Fruit fly (Drosophila melanogaster) whole organism, embryonic: ENCODE measurements around the gene CG33791.

ENCODE experiments used
- Bgb ChIP-seq: fragments of 200-800 bp; sonication (Bioruptor generic); IDR thresholded peaks from 2 replicates; pipeline ENCODE4 v1.3.6; 2022; ENCODE audit warnings: missing biosample characterization, missing genetic modification characterization; ENCODE audit not compliant: partially characterized antibody
- CG10267 ChIP-seq: fragments of 200-800 bp; sonication (Bioruptor generic); optimal IDR thresholded peaks from 2 replicates; lab custom pipeline; 2018; ENCODE audit warnings: missing biosample characterization, mild to moderate bottlenecking, missing genetic modification characterization, moderate library complexity
- CG11247 ChIP-seq: fragments of 200-800 bp; sonication (Bioruptor generic); IDR thresholded peaks from 2 replicates; pipeline ENCODE4 v1.3.6; 2022; ENCODE audit warnings: missing biosample characterization, missing genetic modification characterization
- CG12942 ChIP-seq: fragments of 200-800 bp; sonication (Bioruptor generic); optimal IDR thresholded peaks from 3 replicates; lab custom pipeline; 2016; ENCODE audit warnings: missing biosample characterization, missing genetic modification characterization
- CG15696 ChIP-seq: fragments of 200-800 bp; sonication (Bioruptor generic); optimal IDR thresholded peaks from 2 replicates; lab custom pipeline; 2019; ENCODE audit warnings: missing biosample characterization, mild to moderate bottlenecking, missing genetic modification characterization, moderate library complexity
- CG16815 ChIP-seq: fragments of 200-800 bp; sonication (Bioruptor generic); optimal IDR thresholded peaks from 3 replicates; lab custom pipeline; 2017; ENCODE audit warnings: missing biosample characterization, mild to moderate bottlenecking, missing genetic modification characterization
- CG17328 ChIP-seq: fragments of 200-800 bp; sonication (Bioruptor generic); IDR thresholded peaks from 2 replicates; pipeline ENCODE4 v1.3.6; 2022; ENCODE audit warnings: missing biosample characterization, missing genetic modification characterization
- CG32767 ChIP-seq: fragments of 200-800 bp; sonication (Bioruptor generic); IDR thresholded peaks from 2 replicates; pipeline ENCODE4 v1.3.6; 2022; ENCODE audit warnings: missing biosample characterization, missing genetic modification characterization
- CG34224 ChIP-seq: fragments of 200-800 bp; sonication (Bioruptor generic); IDR thresholded peaks from 3 replicates; pipeline ENCODE4 v1.3.6; 2022; ENCODE audit warnings: missing biosample characterization, missing genetic modification characterization; ENCODE audit not compliant: partially characterized antibody
- CG34422 ChIP-seq: fragments of 200-800 bp; sonication (Bioruptor generic); IDR thresholded peaks from 3 replicates; pipeline ENCODE4 v1.3.6; 2022; ENCODE audit warnings: missing biosample characterization, missing genetic modification characterization
- CG4360 ChIP-seq: fragments of 200-800 bp; sonication (Bioruptor generic); IDR thresholded peaks from 2 replicates; pipeline ENCODE4 v1.3.6; 2022; ENCODE audit warnings: missing biosample characterization, missing genetic modification characterization
- CG5245 ChIP-seq: fragments of 200-800 bp; sonication (Bioruptor generic); optimal IDR thresholded peaks from 3 replicates; lab custom pipeline; 2016; ENCODE audit warnings: missing biosample characterization, missing genetic modification characterization
- CG6683 ChIP-seq: fragments of 200-800 bp; sonication (Bioruptor generic); optimal IDR thresholded peaks from 2 replicates; lab custom pipeline; 2017; ENCODE audit warnings: missing biosample characterization, mild to moderate bottlenecking, missing genetic modification characterization, missing genetic modification reagents
- CG7357 ChIP-seq: fragments of 200-800 bp; sonication (Bioruptor generic); IDR thresholded peaks from 3 replicates; pipeline ENCODE4 v1.3.6; 2022; ENCODE audit warnings: missing biosample characterization, missing genetic modification characterization
- CG7786 ChIP-seq: fragments of 200-800 bp; sonication (Bioruptor generic); optimal IDR thresholded peaks from 2 replicates; lab custom pipeline; 2016; ENCODE audit warnings: missing biosample characterization, missing genetic modification characterization
- CG7928 ChIP-seq: fragments of 200-800 bp; sonication (Bioruptor generic); optimal IDR thresholded peaks from 2 replicates; lab custom pipeline; 2017; ENCODE audit warnings: missing biosample characterization, mild to moderate bottlenecking, missing genetic modification characterization
- D19B ChIP-seq: fragments of 200-800 bp; sonication (Bioruptor generic); optimal IDR thresholded peaks from 2 replicates; lab custom pipeline; 2017; ENCODE audit warnings: missing biosample characterization, mild to moderate bottlenecking, missing genetic modification characterization
- Dip3 ChIP-seq: fragments of 200-800 bp; sonication (Bioruptor generic); optimal IDR thresholded peaks from 3 replicates; lab custom pipeline; 2016; ENCODE audit warnings: missing biosample characterization, missing genetic modification characterization
- ERR ChIP-seq: fragments of 200-800 bp; sonication (Bioruptor generic); optimal IDR thresholded peaks from 2 replicates; lab custom pipeline; 2016; ENCODE audit warnings: missing biosample characterization, missing genetic modification characterization
- Hey ChIP-seq: fragments of 200-800 bp; sonication (Bioruptor generic); optimal IDR thresholded peaks from 3 replicates; lab custom pipeline; 2018; ENCODE audit warnings: missing biosample characterization, mild to moderate bottlenecking, missing genetic modification characterization
- Hr51 ChIP-seq, 2 experiments: fragments of 200-800 bp; sonication (Bioruptor generic); optimal IDR thresholded peaks; 2 replicates in 1 of 2; 3 replicates in 1 of 2; lab custom pipeline; 2016 to 2018; ENCODE audit warnings: missing biosample characterization in 2 of 2, missing genetic modification characterization in 2 of 2, mild to moderate bottlenecking in 1 of 2, moderate library complexity in 1 of 2
- Kr ChIP-seq: fragments of 200-800 bp; sonication (Bioruptor generic); optimal IDR thresholded peaks from 2 replicates; lab custom pipeline; 2017; ENCODE audit warnings: missing biosample characterization, mild to moderate bottlenecking, missing genetic modification characterization
- NC2β ChIP-seq: fragments of 200-800 bp; sonication (Bioruptor generic); optimal IDR thresholded peaks from 2 replicates; lab custom pipeline; 2016; ENCODE audit warnings: missing biosample characterization, missing genetic modification characterization
- NFAT ChIP-seq: fragments of 200-800 bp; sonication (Bioruptor generic); IDR thresholded peaks from 2 replicates; pipeline ENCODE4 v1.3.6; 2022; ENCODE audit warnings: missing biosample characterization, missing genetic modification characterization
- Rfx ChIP-seq: fragments of 200-800 bp; sonication (Bioruptor generic); IDR thresholded peaks from 2 replicates; pipeline ENCODE4 v1.3.6; 2022; ENCODE audit warnings: missing biosample characterization, missing genetic modification characterization
- Sry-β ChIP-seq: fragments of 200-800 bp; sonication (Bioruptor generic); optimal IDR thresholded peaks from 2 replicates; lab custom pipeline; 2018; ENCODE audit warnings: missing biosample characterization, mild to moderate bottlenecking, missing genetic modification characterization, moderate library complexity
- YL-1 ChIP-seq: fragments of 200-800 bp; sonication (Bioruptor generic); optimal IDR thresholded peaks from 3 replicates; lab custom pipeline; 2017; ENCODE audit warnings: missing biosample characterization, mild to moderate bottlenecking, missing genetic modification characterization
- bowl ChIP-seq: fragments of 200-800 bp; sonication (Bioruptor generic); IDR thresholded peaks from 2 replicates; pipeline ENCODE4 v1.3.6; 2022; ENCODE audit warnings: missing biosample characterization, missing genetic modification characterization
- chn ChIP-seq: fragments of 200-800 bp; sonication (Bioruptor generic); optimal IDR thresholded peaks from 2 replicates; lab custom pipeline; 2016; ENCODE audit warnings: missing biosample characterization, missing genetic modification characterization
- ems ChIP-seq: fragments of 200-800 bp; sonication (Bioruptor generic); optimal IDR thresholded peaks from 3 replicates; lab custom pipeline; 2016; ENCODE audit warnings: missing biosample characterization, missing genetic modification characterization
- inv ChIP-seq: fragments of 200-800 bp; sonication (Bioruptor generic); IDR thresholded peaks from 2 replicates; pipeline ENCODE4 v1.3.6; 2022; ENCODE audit warnings: missing biosample characterization, missing genetic modification characterization; ENCODE audit not compliant: partially characterized antibody
- ken ChIP-seq: fragments of 200-800 bp; sonication (Bioruptor generic); IDR thresholded peaks from 3 replicates; pipeline ENCODE4 v1.3.6; 2022; ENCODE audit warnings: missing biosample characterization, missing genetic modification characterization
- maf-S ChIP-seq: fragments of 200-800 bp; sonication (Bioruptor generic); optimal IDR thresholded peaks from 2 replicates; lab custom pipeline; 2016; ENCODE audit warnings: missing biosample characterization, missing genetic modification characterization
- p53 ChIP-seq: fragments of 200-800 bp; sonication (Bioruptor generic); optimal IDR thresholded peaks from 2 replicates; lab custom pipeline; 2016; ENCODE audit warnings: missing biosample characterization, missing genetic modification characterization
- pho ChIP-seq: fragments of 200-800 bp; sonication (Bioruptor generic); optimal IDR thresholded peaks from 2 replicates; lab custom pipeline; 2016; ENCODE audit warnings: missing biosample characterization, missing genetic modification characterization
- pita ChIP-seq: fragments of 200-800 bp; sonication (Bioruptor generic); optimal IDR thresholded peaks from 2 replicates; lab custom pipeline; 2017; ENCODE audit warnings: missing biosample characterization, mild to moderate bottlenecking, missing genetic modification characterization
- prd ChIP-seq, 3 experiments: fragments of >200 bp in 2 of 3; fragments of 200-800 bp in 1 of 3; sonication (Bioruptor generic) in 1 of 3; optimal IDR thresholded peaks in 2 of 3; IDR thresholded peaks in 1 of 3; 2 replicates in 2 of 3; 3 replicates in 1 of 3; pipeline versions ENCODE4 v1.3.6 to Lab custom; 2017 to 2022; ENCODE audit warnings: missing biosample characterization in 1 of 3, missing genetic modification characterization in 1 of 3
- pum ChIP-seq: fragments of 200-800 bp; sonication (Bioruptor generic); optimal IDR thresholded peaks from 2 replicates; lab custom pipeline; 2016; ENCODE audit warnings: missing biosample characterization, missing genetic modification characterization
- run ChIP-seq: fragments of 200-800 bp; sonication (Bioruptor generic); optimal IDR thresholded peaks from 3 replicates; lab custom pipeline; 2018; ENCODE audit warnings: missing biosample characterization, mild to moderate bottlenecking, missing genetic modification characterization
- wdn ChIP-seq: fragments of 200-800 bp; sonication (Bioruptor generic); IDR thresholded peaks from 2 replicates; pipeline ENCODE4 v1.3.6; 2022; ENCODE audit warnings: missing biosample characterization, missing genetic modification characterization

Gene CG33791

dm6 chr3L:1587140-1587849 lies 15.5 kb upstream of the CG33791 start (continued):
- TF ChIP-seq NFAT (peak; percentile 87), YL-1 (GFP tag; lab: Kevin White, UChicago) (no peak), CG4360 (GFP tag; lab: Robert Waterston, UW) (peak; percentile 59; the same call in 1 of the 2 replicates), Bgb (no peak), D19B (GFP tag; lab: Kevin White, UChicago) (peak; percentile 62), ERR (peak; percentile 65), Hr51 (GFP tag; optimal IDR thresholded peaks at IDR 0.05; lab: Kevin White, UChicago) (peak; percentile 76), Rfx (GFP tag; lab: Robert Waterston, UW) (peak; percentile 95), CG34224 (GFP tag; lab: Robert Waterston, UW) (no peak), CG7357 (GFP tag; lab: Robert Waterston, UW) (peak; percentile 72), ken (peak; percentile 72; the same call in 2 of the 3 replicates), bowl (GFP tag; lab: Robert Waterston, UW) (peak; percentile 79), Sry-β (GFP tag; lab: Kevin White, UChicago) (no peak), Kr (GFP tag; lab: Kevin White, UChicago) (no peak), CG12942 (GFP tag; lab: Kevin White, UChicago) (peak; percentile 64), NC2β (peak; percentile 45), CG15696 (tag; lab: Kevin White, UChicago) (peak; percentile 69), Dip3 (GFP tag; lab: Kevin White, UChicago) (peak; percentile 76), CG7928 (GFP tag; lab: Kevin White, UChicago) (peak; percentile 39), prd (optimal IDR thresholded peaks at IDR 0.05; lab: Kevin White, UChicago) (no peak), prd (GFP tag; IDR thresholded peaks at IDR 0.05; lab: Robert Waterston, UW) (peak; percentile 91), ems (GFP tag; lab: Kevin White, UChicago) (peak; percentile 83), p53 (GFP tag; lab: Kevin White, UChicago) (no peak), CG16815 (GFP tag; lab: Kevin White, UChicago) (peak; percentile 42), chn (GFP tag; lab: Kevin White, UChicago) (peak; percentile 56), CG32767 (GFP tag; lab: Robert Waterston, UW) (peak; percentile 75), maf-S (GFP tag; lab: Kevin White, UChicago) (peak; percentile 77), pita (GFP tag; lab: Kevin White, UChicago) (no peak), CG11247 (GFP tag; lab: Robert Waterston, UW) (peak; percentile 84), CG7786 (peak; percentile 80), inv (no peak), CG34422 (peak; percentile 91), CG17328 (GFP tag; lab: Robert Waterston, UW) (peak; percentile 74), CG10267 (tag; lab: Kevin White, UChicago) (peak; percentile 56), pho (GFP tag; lab: Kevin White, UChicago) (peak; percentile 75), Hey (tag; lab: Kevin White, UChicago) (peak; percentile 18), run (no peak), wdn (GFP tag; lab: Robert Waterston, UW) (peak; percentile 77), CG5245 (GFP tag; lab: Kevin White, UChicago) (peak; percentile 91), pum (peak; percentile 76), CG6683 (GFP tag; lab: Kevin White, UChicago) (peak; percentile 55)
